Worm (Caenorhabditis elegans) whole organism, young adult: Measurements from ENCODE around the gene flp-17.

Source experiments
- B0035.1 ChIP-seq: sonication (generic microtip); optimal IDR thresholded peaks from 2 replicates; lab custom pipeline; 2016; ENCODE audit warnings: missing genetic modification characterization, mild to moderate bottlenecking, missing compliant biosample characterization, missing genotype, missing genetic modification reagents
- F10E7.11 ChIP-seq: sonication (generic microtip); optimal IDR thresholded peaks from 2 replicates; lab custom pipeline; 2017; ENCODE audit warnings: mild to moderate bottlenecking, missing genetic modification characterization, moderate library complexity, missing compliant biosample characterization
- F33H1.4 ChIP-seq: fragments of 200-800 bp; sonication (Bioruptor generic); IDR thresholded peaks from 2 replicates; pipeline ENCODE4 v1.3.6; 2022; ENCODE audit warnings: missing genetic modification reagents, missing genetic modification characterization, missing compliant biosample characterization
- F37B4.10 ChIP-seq: fragments of 200-800 bp; sonication (Bioruptor generic); IDR thresholded peaks from 2 replicates; pipeline ENCODE4 v1.3.6; 2022; ENCODE audit warnings: missing genetic modification characterization, missing compliant biosample characterization
- T26A5.8 ChIP-seq: sonication (generic microtip); optimal IDR thresholded peaks from 2 replicates; lab custom pipeline; 2016; ENCODE audit warnings: missing genetic modification characterization, missing compliant biosample characterization
- Y95B8A.8 ChIP-seq: fragments of 200-800 bp; sonication (Bioruptor generic); IDR thresholded peaks from 2 replicates; pipeline ENCODE4 v1.3.6; 2022; ENCODE audit warnings: missing genetic modification reagents, missing genetic modification characterization, missing compliant biosample characterization
- ama-1 ChIP-seq, 3 experiments: fragments of 150-350 bp in 1 of 3; sonication (generic microtip) in 2 of 3; optimal IDR thresholded peaks; 2 replicates each; lab custom pipeline; 2014 to 2018; ENCODE audit warnings: missing biosample characterization in 2 of 3, missing genetic modification characterization in 2 of 3, missing genetic modification reagents in 2 of 3
- aptf-2 ChIP-seq: fragments of 200-800 bp; sonication (Bioruptor generic); conservative IDR thresholded peaks from 2 replicates; pipeline ENCODE4 v1.3.6; 2022; ENCODE audit warnings: missing genetic modification reagents, missing genetic modification characterization, missing compliant biosample characterization
- attf-3 ChIP-seq: fragments of 200-800 bp; sonication (Bioruptor generic); conservative IDR thresholded peaks from 2 replicates; pipeline ENCODE4 v1.3.6; 2022; ENCODE audit warnings: missing genetic modification reagents, missing genetic modification characterization, missing compliant biosample characterization
- cebp-1 ChIP-seq, 2 experiments: fragments of 200-800 bp in 1 of 2; sonication (Bioruptor generic) in 1 of 2; sonication (generic microtip) in 1 of 2; IDR thresholded peaks in 1 of 2; optimal IDR thresholded peaks in 1 of 2; 2 replicates each; pipeline versions ENCODE4 v1.3.6 to Lab custom; 2017 to 2022; ENCODE audit warnings: missing compliant biosample characterization in 2 of 2, missing genetic modification characterization in 2 of 2, mild to moderate bottlenecking in 1 of 2, missing genetic modification reagents in 1 of 2, moderate library complexity in 1 of 2
- ceh-91 ChIP-seq: fragments of 200-800 bp; sonication (Bioruptor generic); IDR thresholded peaks from 2 replicates; pipeline ENCODE4 v1.3.6; 2022; ENCODE audit warnings: missing genetic modification reagents, missing genetic modification characterization, missing compliant biosample characterization
- chd-7 ChIP-seq: sonication (generic microtip); optimal IDR thresholded peaks from 2 replicates; lab custom pipeline; 2016; ENCODE audit warnings: mild to moderate bottlenecking, missing genetic modification characterization, moderate library complexity, missing compliant biosample characterization
- dox-1 ChIP-seq: fragments of 200-800 bp; sonication (Bioruptor generic); IDR thresholded peaks from 2 replicates; pipeline ENCODE4 v1.3.6; 2022; ENCODE audit warnings: missing genetic modification reagents, missing genetic modification characterization, missing compliant biosample characterization
- dpl-1 ChIP-seq: fragments of 150-350 bp; optimal IDR thresholded peaks from 2 replicates; lab custom pipeline; 2014; ENCODE audit warnings: missing biosample characterization, missing genetic modification reagents, missing genetic modification characterization
- egl-44 ChIP-seq: fragments of 200-800 bp; sonication (Bioruptor generic); IDR thresholded peaks from 2 replicates; pipeline ENCODE4 v1.3.6; 2022; ENCODE audit warnings: missing genetic modification reagents, missing genetic modification characterization, missing compliant biosample characterization
- egrh-3 ChIP-seq: fragments of 200-800 bp; sonication (Bioruptor generic); IDR thresholded peaks from 2 replicates; pipeline ENCODE4 v1.3.6; 2022; ENCODE audit warnings: missing genetic modification reagents, missing genetic modification characterization, missing compliant biosample characterization
- him-1 ChIP-seq: sonication (generic microtip); optimal IDR thresholded peaks from 2 replicates; lab custom pipeline; 2016; ENCODE audit warnings: missing genotype, missing genetic modification reagents, missing genetic modification characterization, missing compliant biosample characterization
- hlh-12 ChIP-seq: sonication (generic microtip); optimal IDR thresholded peaks from 2 replicates; lab custom pipeline; 2016; ENCODE audit warnings: missing genetic modification characterization, missing compliant biosample characterization
- hmg-1.2 ChIP-seq: fragments of 200-800 bp; sonication (Bioruptor generic); IDR thresholded peaks from 2 replicates; pipeline ENCODE4 v1.3.6; 2022; ENCODE audit warnings: missing genetic modification reagents, missing genetic modification characterization, missing compliant biosample characterization
- hrde-1 ChIP-seq: sonication (generic microtip); optimal IDR thresholded peaks from 2 replicates; lab custom pipeline; 2016; ENCODE audit warnings: missing genetic modification characterization, mild to moderate bottlenecking, missing compliant biosample characterization, moderate library complexity, missing genotype, missing genetic modification reagents, borderline replicate concordance
- lin-40 ChIP-seq: sonication (generic microtip); optimal IDR thresholded peaks from 2 replicates; lab custom pipeline; 2016; ENCODE audit warnings: missing genetic modification characterization, mild to moderate bottlenecking, missing compliant biosample characterization, missing genotype, missing genetic modification reagents
- lin-54 ChIP-seq: fragments of 200-800 bp; sonication (Bioruptor generic); optimal IDR thresholded peaks from 2 replicates; lab custom pipeline; 2018; ENCODE audit warnings: mild to moderate bottlenecking, missing genetic modification characterization, missing compliant biosample characterization
- mcd-1 ChIP-seq: fragments of 200-800 bp; sonication (Bioruptor generic); IDR thresholded peaks from 2 replicates; pipeline ENCODE4 v1.3.6; 2022; ENCODE audit warnings: missing genetic modification reagents, missing genetic modification characterization, missing compliant biosample characterization
- nfyb-1 ChIP-seq: fragments of 200-800 bp; sonication (Bioruptor generic); IDR thresholded peaks from 2 replicates; pipeline ENCODE4 v1.3.6; 2022; ENCODE audit warnings: missing genetic modification reagents, missing genetic modification characterization, missing compliant biosample characterization
- nhr-120 ChIP-seq: fragments of 200-800 bp; sonication (Bioruptor generic); IDR thresholded peaks from 2 replicates; pipeline ENCODE4 v1.3.6; 2022; ENCODE audit warnings: missing genetic modification characterization, missing compliant biosample characterization
- nhr-80 ChIP-seq: sonication (generic microtip); optimal IDR thresholded peaks from 2 replicates; lab custom pipeline; 2016; ENCODE audit warnings: missing genetic modification characterization, missing compliant biosample characterization
- nhr-90 ChIP-seq: sonication (generic microtip); optimal IDR thresholded peaks from 2 replicates; lab custom pipeline; 2016; ENCODE audit warnings: missing genotype, mild to moderate bottlenecking, missing genetic modification characterization, missing compliant biosample characterization
- rec-8 ChIP-seq, 2 experiments: sonication (generic microtip); optimal IDR thresholded peaks; 2 replicates each; lab custom pipeline; 2016; ENCODE audit warnings: mild to moderate bottlenecking in 2 of 2, missing genetic modification characterization in 2 of 2, missing genetic modification reagents in 2 of 2, missing genotype in 2 of 2, missing biosample characterization in 1 of 2, missing compliant biosample characterization in 1 of 2, moderate library complexity in 1 of 2
- sdz-38 ChIP-seq: sonication (generic microtip); optimal IDR thresholded peaks from 2 replicates; lab custom pipeline; 2016; ENCODE audit warnings: missing genotype, missing genetic modification characterization, missing compliant biosample characterization
- snpc-1.1 ChIP-seq: sonication (generic microtip); optimal IDR thresholded peaks from 2 replicates; lab custom pipeline; 2017; ENCODE audit warnings: missing genetic modification characterization, mild to moderate bottlenecking, missing compliant biosample characterization, antibody characterized with exemption, moderate library complexity, missing genotype, missing genetic modification reagents; ENCODE audit not compliant: insufficient read depth
- sptf-2 ChIP-seq: fragments of 200-800 bp; sonication (Bioruptor generic); optimal IDR thresholded peaks from 2 replicates; lab custom pipeline; 2018; ENCODE audit warnings: mild to moderate bottlenecking, missing genetic modification characterization, missing compliant biosample characterization
- ztf-18 ChIP-seq: sonication (generic microtip); optimal IDR thresholded peaks from 2 replicates; lab custom pipeline; 2016; ENCODE audit warnings: missing genotype, mild to moderate bottlenecking, missing genetic modification characterization, missing compliant biosample characterization
- ztf-22 ChIP-seq: fragments of 200-800 bp; sonication (Bioruptor generic); optimal IDR thresholded peaks from 2 replicates; lab custom pipeline; 2018; ENCODE audit warnings: mild to moderate bottlenecking, missing genetic modification characterization, moderate library complexity, missing compliant biosample characterization
- ztf-26 ChIP-seq: sonication (generic microtip); optimal IDR thresholded peaks from 2 replicates; lab custom pipeline; 2017; ENCODE audit warnings: missing genetic modification characterization, missing compliant biosample characterization

Gene flp-17

DNA sequence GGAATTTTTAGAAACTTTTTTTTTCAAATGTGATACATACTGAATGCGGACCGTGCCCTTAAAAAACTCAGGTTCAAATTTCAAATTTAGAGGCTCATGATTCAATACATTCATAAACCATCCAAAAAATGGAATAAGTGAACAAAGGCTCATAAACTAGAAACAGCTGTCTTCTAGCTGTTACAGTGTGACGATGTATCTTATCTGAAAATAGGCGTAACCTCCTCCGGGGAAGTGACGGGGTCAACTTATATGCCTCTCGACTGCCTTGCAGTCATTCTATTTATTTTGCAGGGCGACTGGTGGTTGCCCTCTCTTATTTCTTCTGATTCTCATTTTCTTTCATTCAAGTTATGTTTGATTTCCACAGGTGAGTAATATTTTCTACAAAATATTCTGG is 24.4 kb upstream of the flp-17 start, which contains the start of gene Y116A8B.1:
TSS of gene Y116A8B.1 (plus strand) at position 301 of the 400 bp plus-strand sequence.
- TF ChIP-seq T26A5.8 (tag; lab: Kevin White, UChicago) (no peak), hrde-1 (no peak), cebp-1 (GFP tag; IDR thresholded peaks at IDR 0.05; lab: Robert Waterston, UW) (no peak), cebp-1 (tag; optimal IDR thresholded peaks at IDR 0.05; lab: Kevin White, UChicago) (no peak), Y95B8A.8 (no peak), chd-7 (tag; lab: Kevin White, UChicago) (no peak), ztf-18 (tag; lab: Kevin White, UChicago) (no peak), sptf-2 (GFP tag; lab: Kevin White, UChicago) (no peak)

DNA sequence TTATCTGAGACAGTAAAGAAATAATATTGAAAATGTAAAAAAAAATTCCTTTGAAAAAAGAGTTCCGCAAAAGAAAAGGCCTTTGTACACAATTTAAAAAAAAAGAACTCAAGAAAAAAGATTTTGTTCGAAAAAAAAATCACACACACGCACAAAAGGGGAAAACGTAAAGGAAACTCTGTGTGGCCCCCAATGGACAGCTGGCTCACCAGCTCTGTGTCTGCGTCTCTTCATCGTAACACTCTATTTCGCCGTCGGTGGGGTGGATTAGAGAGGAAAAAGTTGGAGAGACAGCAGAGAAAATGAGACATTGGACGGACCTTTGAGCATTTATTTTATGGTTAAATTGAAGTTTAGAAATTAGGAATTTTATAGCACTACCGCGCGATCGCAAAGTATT is 23.4 kb upstream of the flp-17 start:
- peak; percentile 79 for TF ChIP-seq hmg-1.2
- no peak for TF ChIP-seq sdz-38 (tag; lab: Kevin White, UChicago)
- TF ChIP-seq ceh-91 (GFP tag; lab: Robert Waterston, UW): no peak
- no peak for TF ChIP-seq nhr-90 (tag; lab: Kevin White, UChicago)
- no peak for TF ChIP-seq egl-44 (GFP tag; lab: Robert Waterston, UW)
- no peak for TF ChIP-seq ztf-26
- TF ChIP-seq nhr-80: no peak
- TF ChIP-seq lin-40 (tag; lab: Kevin White, UChicago): no peak
- TF ChIP-seq B0035.1: no peak

DNA sequence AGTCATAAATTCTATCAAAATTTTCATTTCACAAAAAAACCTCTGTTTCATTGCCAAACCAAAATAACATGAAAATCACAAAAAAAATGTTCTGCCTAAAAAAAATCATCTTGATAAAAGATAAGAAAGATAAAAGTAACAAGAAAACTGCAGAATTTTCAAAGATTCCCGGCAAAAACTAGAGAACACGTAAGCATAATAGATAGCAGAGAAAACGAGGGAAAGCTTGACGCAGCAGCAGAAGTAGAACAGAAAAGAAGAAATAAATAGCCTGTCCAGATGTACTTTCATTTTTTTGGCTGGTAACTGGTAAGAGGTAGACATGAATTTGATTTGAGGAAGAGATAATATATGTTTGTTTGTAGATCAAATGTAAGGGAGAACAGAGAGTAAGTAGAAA is 19.1 kb upstream of the flp-17 start:
- no peak for TF ChIP-seq lin-54 (GFP tag; lab: Kevin White, UChicago)
- no peak for TF ChIP-seq aptf-2 (GFP tag; lab: Robert Waterston, UW)
- TF ChIP-seq B0035.1: no peak
- no peak for TF ChIP-seq nfyb-1
- no peak for TF ChIP-seq egrh-3 (GFP tag; lab: Robert Waterston, UW)
- TF ChIP-seq nhr-120 (GFP tag; lab: Robert Waterston, UW): no peak

DNA sequence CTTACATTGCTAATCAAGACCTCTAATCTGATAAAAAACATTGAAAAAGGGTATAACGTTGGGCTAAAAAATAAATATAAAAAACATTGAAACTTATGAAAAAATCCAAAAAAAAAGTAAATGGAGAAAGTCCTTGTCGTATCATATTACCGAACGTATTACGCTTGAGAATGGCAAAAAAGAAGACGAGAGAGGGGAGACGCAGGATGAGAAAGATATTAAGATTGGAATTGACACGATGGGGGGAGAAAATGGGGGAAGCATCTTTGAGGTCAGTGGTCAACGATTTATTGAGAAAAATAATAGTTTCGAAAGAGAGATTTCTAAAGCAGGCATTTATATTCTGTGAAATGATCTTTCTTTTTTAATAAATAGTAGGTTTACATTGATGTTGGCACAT is 17.6 kb upstream of the flp-17 start:
- no peak for TF ChIP-seq ztf-22 (GFP tag; lab: Kevin White, UChicago)
- no peak for TF ChIP-seq dpl-1 (GFP tag; lab: Kevin White, UChicago)
- no peak for TF ChIP-seq Y95B8A.8
- TF ChIP-seq rec-8 (tag; optimal IDR thresholded peaks at IDR 0.05; lab: Kevin White, UChicago): no peak
- no peak for TF ChIP-seq him-1 (tag; lab: Kevin White, UChicago)
- TF ChIP-seq snpc-1.1 (tag; lab: Kevin White, UChicago): no peak
- no peak for TF ChIP-seq attf-3 (GFP tag; lab: Robert Waterston, UW)
- TF ChIP-seq chd-7 (tag; lab: Kevin White, UChicago): no peak
- no peak for TF ChIP-seq hlh-12
- no peak for TF ChIP-seq F33H1.4 (GFP tag; lab: Robert Waterston, UW)
- no peak for TF ChIP-seq dox-1
- TF ChIP-seq mcd-1 (GFP tag; lab: Robert Waterston, UW): no peak
- no peak for TF ChIP-seq F10E7.11 (tag; lab: Kevin White, UChicago)
- TF ChIP-seq F37B4.10 (GFP tag; lab: Robert Waterston, UW): no peak
- no peak for TF ChIP-seq ama-1 (optimal IDR thresholded peaks at IDR 0.05; lab: Kevin White, UChicago)
- TF ChIP-seq ama-1 (GFP tag; optimal IDR thresholded peaks at IDR 0.05; lab: Kevin White, UChicago): no peak
